Worm (Caenorhabditis elegans): ENCODE results near the gene tub-1.

Gene tub-1

DNA sequence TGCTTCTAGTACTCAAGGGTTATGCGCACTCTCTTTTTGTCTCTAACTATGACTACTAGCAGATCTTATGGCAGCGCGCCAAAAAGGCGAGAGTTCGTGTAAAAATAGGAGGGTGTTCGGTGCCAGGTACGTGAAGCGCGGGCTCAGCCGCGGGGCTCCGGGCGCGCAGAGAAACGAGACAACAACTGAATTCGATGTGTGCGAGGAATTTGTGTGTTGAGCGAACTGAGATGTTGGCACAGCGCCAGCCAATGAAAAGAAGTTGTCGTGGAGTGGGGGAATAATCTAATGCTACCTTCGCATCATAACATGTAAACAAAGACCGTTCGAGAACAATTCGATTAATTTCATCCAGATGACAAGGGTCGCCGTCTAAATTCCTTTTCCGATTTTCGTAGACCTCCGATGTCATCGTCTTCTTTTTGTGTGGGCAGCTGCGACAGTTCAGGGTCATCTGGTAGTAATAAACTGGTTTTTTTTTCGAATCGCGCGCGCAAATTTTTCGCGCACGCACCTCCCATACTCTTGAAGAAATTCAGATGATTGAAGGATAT, 25.3 kb downstream of the tub-1 start (continued):
- TF ChIP-seq fkh-10 (GFP tag; optimal IDR thresholded peaks at IDR 0.05): peak; percentile 67
- TF ChIP-seq nhr-77 (tag; optimal IDR thresholded peaks at IDR 0.05): peak; percentile 16
- no peak for TF ChIP-seq lin-29 (GFP tag; IDR thresholded peaks at IDR 0.05)
- no peak for TF ChIP-seq Y105C5A.15 (GFP tag; IDR thresholded peaks at IDR 0.05)
- peak; percentile 35 for TF ChIP-seq mxl-3 (GFP tag; optimal IDR thresholded peaks at IDR 0.05)
- TF ChIP-seq daf-16 (GFP tag; optimal IDR thresholded peaks at IDR 0.05): peak in 1 of 2 experiments; percentile 43
- no peak for TF ChIP-seq daf-16 (tag; optimal IDR thresholded peaks at IDR 0.05)

DNA sequence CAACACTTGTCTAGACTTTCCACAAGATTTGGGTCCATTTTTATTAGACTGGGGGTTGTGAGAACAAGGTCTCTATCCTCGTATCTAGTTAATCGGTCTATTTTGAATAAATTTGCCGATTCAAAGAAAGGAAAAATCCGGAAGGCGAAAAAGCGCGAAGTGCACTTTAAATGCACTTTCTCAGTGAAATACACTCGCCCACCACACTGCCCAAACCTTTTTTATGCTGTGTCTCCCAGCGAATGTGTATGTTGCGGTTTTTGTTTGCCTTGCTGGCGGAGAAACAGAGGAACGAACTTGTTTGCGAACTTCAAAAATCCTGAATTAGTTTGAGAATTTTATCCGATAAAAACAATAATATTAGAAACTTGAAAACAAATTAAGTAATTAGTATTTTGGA, 26.0 kb downstream of the tub-1 start:
- TF ChIP-seq nhr-6 (tag; optimal IDR thresholded peaks at IDR 0.05) (no peak), mes-2 (tag; optimal IDR thresholded peaks at IDR 0.05; ENCODE audit: poor library complexity, severe bottlenecking) (peak; percentile 44), snpc-4 (tag; optimal IDR thresholded peaks at IDR 0.05) (no peak), mdt-29 (GFP tag; IDR thresholded peaks at IDR 0.05) (no peak), set-16 (GFP tag; IDR thresholded peaks at IDR 0.05) (no peak), pqm-1 (tag; optimal IDR thresholded peaks at IDR 0.05) (no peak), dmd-8 (GFP tag; IDR thresholded peaks at IDR 0.05) (no peak), mep-1 (tag; optimal IDR thresholded peaks at IDR 0.05) (peak; percentile 20), nhr-102 (tag; optimal IDR thresholded peaks at IDR 0.05) (no peak), lin-15B (tag; optimal IDR thresholded peaks at IDR 0.05) (no peak), sdz-12 (GFP tag; optimal IDR thresholded peaks at IDR 0.05) (no peak), nhr-111 (GFP tag; optimal IDR thresholded peaks at IDR 0.05) (no peak), ceh-62 (tag; optimal IDR thresholded peaks at IDR 0.05) (no peak), nhr-237 (tag; optimal IDR thresholded peaks at IDR 0.05) (no peak), zag-1 (tag; optimal IDR thresholded peaks at IDR 0.05) (no peak), nhr-11 (tag; optimal IDR thresholded peaks at IDR 0.05) (no peak), egl-43 (GFP tag; IDR thresholded peaks at IDR 0.05) (no peak), nhr-25 (tag; optimal IDR thresholded peaks at IDR 0.05; ENCODE audit: borderline replicate concordance, insufficient read depth) (no peak), dve-1 (tag; optimal IDR thresholded peaks at IDR 0.05; ENCODE audit: insufficient read depth) (no peak), ama-1 (optimal IDR thresholded peaks at IDR 0.05) (peak; percentile 9), aha-1 (tag) (no peak), gei-8 (GFP tag; optimal IDR thresholded peaks at IDR 0.05) (no peak), nhr-76 (tag; optimal IDR thresholded peaks at IDR 0.05) (no peak), saeg-2 (GFP tag; IDR thresholded peaks at IDR 0.05) (peak; percentile 12; the same call in 1 of the 2 replicates), dmd-9 (GFP tag; IDR thresholded peaks at IDR 0.05) (no peak), F26F4.8 (GFP tag; conservative IDR thresholded peaks at IDR 0.05) (no peak), madf-5 (GFP tag; IDR thresholded peaks at IDR 0.05) (no peak), unc-62 (GFP tag; optimal IDR thresholded peaks at IDR 0.05 in 1 of 2) (no peak), unc-62 (tag; optimal IDR thresholded peaks at IDR 0.05) (no peak), ces-1 (GFP tag; optimal IDR thresholded peaks at IDR 0.05) (no peak), nhr-42 (GFP tag; IDR thresholded peaks at IDR 0.05) (no peak), spr-1 (tag; optimal IDR thresholded peaks at IDR 0.05) (no peak)

DNA sequence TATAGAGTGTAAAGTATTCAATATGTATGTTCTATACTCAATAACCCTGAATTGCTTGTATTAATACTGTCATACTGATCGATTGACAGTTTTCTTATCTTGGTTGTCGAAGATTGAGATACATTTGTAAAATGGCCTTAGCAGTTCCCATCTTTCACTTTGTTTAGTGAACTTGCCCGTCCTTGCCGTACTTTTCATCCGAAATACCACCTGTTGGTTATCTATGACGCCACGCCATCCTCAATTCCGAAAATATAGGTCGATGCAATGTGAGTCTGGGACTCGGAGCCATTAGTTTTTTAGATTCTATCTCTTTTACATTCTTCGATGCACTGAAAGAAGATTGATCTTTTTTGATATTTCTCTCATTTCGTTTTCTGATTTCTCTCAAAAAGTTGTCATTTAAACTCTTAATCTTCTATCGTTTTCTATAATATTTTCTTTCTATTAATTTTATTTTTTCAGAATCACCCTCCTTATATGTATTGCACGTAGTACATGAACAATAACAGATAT, 27.2 kb downstream of the tub-1 start, which contains the start of gene ulp-4:
Gene ulp-4, plus strand, starts transcription at position 466 of the 516 bp plus-strand sequence.
- no peak for TF ChIP-seq arid-1 (GFP tag; conservative IDR thresholded peaks at IDR 0.05)
- peak; percentile 30 for TF ChIP-seq nhr-25 (tag; optimal IDR thresholded peaks at IDR 0.05; ENCODE audit: borderline replicate concordance, insufficient read depth)
- TF ChIP-seq spr-3 (GFP tag; optimal IDR thresholded peaks at IDR 0.05): no peak
- TF ChIP-seq mes-2 (tag; optimal IDR thresholded peaks at IDR 0.05; ENCODE audit: poor library complexity, severe bottlenecking): peak; percentile 30
- TF ChIP-seq egl-27 (tag; optimal IDR thresholded peaks at IDR 0.05): no peak
- no peak for TF ChIP-seq dmd-8 (GFP tag; IDR thresholded peaks at IDR 0.05)
- TF ChIP-seq tag-97 (GFP tag; IDR thresholded peaks at IDR 0.05): no peak
- no peak for TF ChIP-seq F44E2.7 (GFP tag; IDR thresholded peaks at IDR 0.05)
- TF ChIP-seq ceh-28 (tag; optimal IDR thresholded peaks at IDR 0.05): no peak
- TF ChIP-seq dmd-6 (GFP tag; IDR thresholded peaks at IDR 0.05): peak; percentile 46; the same call in 1 of the 2 replicates
- TF ChIP-seq mdt-29 (GFP tag; IDR thresholded peaks at IDR 0.05): no peak
- no peak for TF ChIP-seq ceh-20 (GFP tag; IDR thresholded peaks at IDR 0.05)
- TF ChIP-seq F10B5.3 (tag; optimal IDR thresholded peaks at IDR 0.05): no peak
- TF ChIP-seq nhr-237 (tag; optimal IDR thresholded peaks at IDR 0.05): no peak
- TF ChIP-seq nhr-76 (tag; optimal IDR thresholded peaks at IDR 0.05): no peak
- no peak for TF ChIP-seq ztf-7 (tag; optimal IDR thresholded peaks at IDR 0.05)
- TF ChIP-seq unc-62 (GFP tag; optimal IDR thresholded peaks at IDR 0.05 in 1 of 2): peak in 1 of 2 experiments; percentile 73
- TF ChIP-seq unc-62 (tag; optimal IDR thresholded peaks at IDR 0.05): no peak
- TF ChIP-seq pqm-1 (tag; optimal IDR thresholded peaks at IDR 0.05): no peak
- TF ChIP-seq aha-1 (tag): peak; percentile 70
- no peak for TF ChIP-seq rbr-2 (tag; optimal IDR thresholded peaks at IDR 0.05)

All from whole organism, L4 larva.